Worm (Caenorhabditis elegans) whole organism, young adult: Measurements from ENCODE around the gene C25E10.8.

Experiments
- B0261.1 ChIP-seq: sonication (generic microtip); optimal IDR thresholded peaks from 2 replicates; lab custom pipeline; 2016; ENCODE audit warnings: mild to moderate bottlenecking, missing genetic modification characterization, moderate library complexity, missing compliant biosample characterization
- B0336.3 ChIP-seq: fragments of 200-800 bp; sonication (Bioruptor generic); IDR thresholded peaks from 2 replicates; pipeline ENCODE4 v1.3.6; 2022; ENCODE audit warnings: missing genetic modification characterization, missing compliant biosample characterization
- C17E4.6 ChIP-seq: fragments of 200-800 bp; sonication (Bioruptor generic); IDR thresholded peaks from 2 replicates; pipeline ENCODE4 v1.3.6; 2022; ENCODE audit warnings: missing genetic modification reagents, missing genetic modification characterization, missing compliant biosample characterization
- D2030.7 ChIP-seq: fragments of 200-800 bp; sonication (Bioruptor generic); IDR thresholded peaks from 2 replicates; pipeline ENCODE4 v1.3.6; 2022; ENCODE audit warnings: missing genetic modification reagents, missing genetic modification characterization, missing compliant biosample characterization
- F10E7.11 ChIP-seq: sonication (generic microtip); optimal IDR thresholded peaks from 2 replicates; lab custom pipeline; 2017; ENCODE audit warnings: mild to moderate bottlenecking, missing genetic modification characterization, moderate library complexity, missing compliant biosample characterization
- K12H6.12 ChIP-seq: fragments of 200-800 bp; sonication (Bioruptor generic); optimal IDR thresholded peaks from 2 replicates; lab custom pipeline; 2018; ENCODE audit warnings: mild to moderate bottlenecking, missing genetic modification characterization, missing compliant biosample characterization
- Y53G8AR.9 ChIP-seq: fragments of 200-800 bp; sonication (Bioruptor generic); conservative IDR thresholded peaks from 2 replicates; pipeline ENCODE4 v1.3.6; 2022; ENCODE audit warnings: missing genetic modification reagents, missing genetic modification characterization, missing compliant biosample characterization
- Y79H2A.3 ChIP-seq: fragments of 200-800 bp; sonication (Bioruptor generic); conservative IDR thresholded peaks from 2 replicates; pipeline ENCODE4 v1.3.6; 2022; ENCODE audit warnings: missing genetic modification reagents, missing genetic modification characterization, missing compliant biosample characterization
- athp-1 ChIP-seq: sonication (generic microtip); optimal IDR thresholded peaks from 2 replicates; lab custom pipeline; 2017; ENCODE audit warnings: mild to moderate bottlenecking, missing genetic modification characterization, missing compliant biosample characterization
- attf-5 ChIP-seq: fragments of 200-800 bp; sonication (Bioruptor generic); optimal IDR thresholded peaks from 2 replicates; lab custom pipeline; 2018; ENCODE audit warnings: mild to moderate bottlenecking, missing genetic modification characterization, missing compliant biosample characterization
- bed-2 ChIP-seq: fragments of 200-800 bp; sonication (Bioruptor generic); IDR thresholded peaks from 2 replicates; pipeline ENCODE4 v1.3.6; 2022; ENCODE audit warnings: missing genetic modification reagents, missing genetic modification characterization, missing compliant biosample characterization
- ceh-58 ChIP-seq: fragments of 200-800 bp; sonication (Bioruptor generic); IDR thresholded peaks from 2 replicates; pipeline ENCODE4 v1.3.6; 2022; ENCODE audit warnings: missing genetic modification characterization, missing compliant biosample characterization
- dox-1 ChIP-seq: fragments of 200-800 bp; sonication (Bioruptor generic); IDR thresholded peaks from 2 replicates; pipeline ENCODE4 v1.3.6; 2022; ENCODE audit warnings: missing genetic modification reagents, missing genetic modification characterization, missing compliant biosample characterization
- dpl-1 ChIP-seq: fragments of 150-350 bp; optimal IDR thresholded peaks from 2 replicates; lab custom pipeline; 2014; ENCODE audit warnings: missing biosample characterization, missing genetic modification reagents, missing genetic modification characterization
- egrh-3 ChIP-seq: fragments of 200-800 bp; sonication (Bioruptor generic); IDR thresholded peaks from 2 replicates; pipeline ENCODE4 v1.3.6; 2022; ENCODE audit warnings: missing genetic modification reagents, missing genetic modification characterization, missing compliant biosample characterization
- ekl-4 ChIP-seq: fragments of 200-800 bp; sonication (Bioruptor generic); IDR thresholded peaks from 2 replicates; pipeline ENCODE4 v1.3.6; 2022; ENCODE audit warnings: missing genetic modification reagents, missing genetic modification characterization, missing compliant biosample characterization
- fkh-3 ChIP-seq: sonication (generic microtip); optimal IDR thresholded peaks from 2 replicates; lab custom pipeline; 2016; ENCODE audit warnings: mild to moderate bottlenecking, missing genetic modification characterization, missing compliant biosample characterization
- hsf-1 ChIP-seq: fragments of 200-800 bp; sonication (Bioruptor generic); IDR thresholded peaks from 2 replicates; pipeline ENCODE4 v1.3.6; 2022; ENCODE audit warnings: missing genetic modification reagents, missing genetic modification characterization, missing compliant biosample characterization
- lag-1 ChIP-seq: fragments of 200-800 bp; sonication (Bioruptor generic); IDR thresholded peaks from 2 replicates; pipeline ENCODE4 v1.3.6; 2022; ENCODE audit warnings: missing genetic modification reagents, missing genetic modification characterization, missing compliant biosample characterization
- let-607 ChIP-seq, 2 experiments: fragments of 200-800 bp in 1 of 2; sonication (Bioruptor generic) in 1 of 2; sonication (generic microtip) in 1 of 2; optimal IDR thresholded peaks; 2 replicates each; lab custom pipeline; 2016 to 2018; ENCODE audit warnings: mild to moderate bottlenecking in 2 of 2, missing compliant biosample characterization in 2 of 2, missing genetic modification characterization in 2 of 2, moderate library complexity in 2 of 2, missing genotype in 1 of 2
- lin-35 ChIP-seq, 3 experiments: fragments of 150-350 bp in 2 of 3; sonication (generic microtip) in 1 of 3; optimal IDR thresholded peaks; 2 replicates each; lab custom pipeline; 2014 to 2018; ENCODE audit warnings: missing biosample characterization in 3 of 3, missing genetic modification characterization in 3 of 3, missing genetic modification reagents in 3 of 3
- lin-40 ChIP-seq: sonication (generic microtip); optimal IDR thresholded peaks from 2 replicates; lab custom pipeline; 2016; ENCODE audit warnings: missing genetic modification characterization, mild to moderate bottlenecking, missing compliant biosample characterization, missing genotype, missing genetic modification reagents
- lir-1 ChIP-seq: fragments of 200-800 bp; sonication (Bioruptor generic); conservative IDR thresholded peaks from 2 replicates; pipeline ENCODE4 v1.3.6; 2022; ENCODE audit warnings: missing genetic modification reagents, missing genetic modification characterization, missing compliant biosample characterization
- lsy-27 ChIP-seq: sonication (generic microtip); optimal IDR thresholded peaks from 2 replicates; lab custom pipeline; 2017; ENCODE audit warnings: missing genetic modification characterization, mild to moderate bottlenecking, missing compliant biosample characterization, antibody characterized with exemption, missing genotype, borderline replicate concordance; ENCODE audit not compliant: insufficient read depth
- madf-3 ChIP-seq: fragments of 200-800 bp; sonication (Bioruptor generic); IDR thresholded peaks from 2 replicates; pipeline ENCODE4 v1.3.6; 2022; ENCODE audit warnings: missing genetic modification reagents, missing genetic modification characterization, missing compliant biosample characterization
- nfya-2 ChIP-seq: fragments of 200-800 bp; sonication (Bioruptor generic); IDR thresholded peaks from 2 replicates; pipeline ENCODE4 v1.3.6; 2022; ENCODE audit warnings: missing genetic modification reagents, missing genetic modification characterization, missing compliant biosample characterization
- nhr-27 ChIP-seq: fragments of 200-800 bp; sonication (Bioruptor generic); optimal IDR thresholded peaks from 2 replicates; lab custom pipeline; 2018; ENCODE audit warnings: mild to moderate bottlenecking, missing genetic modification characterization, moderate library complexity, missing compliant biosample characterization
- nhr-90 ChIP-seq: sonication (generic microtip); optimal IDR thresholded peaks from 2 replicates; lab custom pipeline; 2016; ENCODE audit warnings: missing genotype, mild to moderate bottlenecking, missing genetic modification characterization, missing compliant biosample characterization
- pha-4 ChIP-seq: fragments of 150-350 bp; sonication (generic microtip); optimal IDR thresholded peaks from 2 replicates; lab custom pipeline; 2014; ENCODE audit warnings: missing biosample characterization, missing genetic modification reagents, missing genetic modification characterization
- rcor-1 ChIP-seq: fragments of 200-800 bp; sonication (Bioruptor generic); IDR thresholded peaks from 2 replicates; pipeline ENCODE4 v1.3.6; 2022; ENCODE audit warnings: missing genetic modification reagents, missing genetic modification characterization, missing compliant biosample characterization
- rpc-1 ChIP-seq, 2 experiments: fragments of 150-350 bp in 1 of 2; sonication (generic microtip) in 1 of 2; optimal IDR thresholded peaks; 2 replicates each; lab custom pipeline; 2014 to 2018; ENCODE audit warnings: missing biosample characterization in 1 of 2, missing genetic modification characterization in 1 of 2, missing genetic modification reagents in 1 of 2, missing genotype in 1 of 2
- sdz-38 ChIP-seq: sonication (generic microtip); optimal IDR thresholded peaks from 2 replicates; lab custom pipeline; 2016; ENCODE audit warnings: missing genotype, missing genetic modification characterization, missing compliant biosample characterization
- sea-2 ChIP-seq: fragments of 200-800 bp; sonication (Bioruptor generic); IDR thresholded peaks from 2 replicates; pipeline ENCODE4 v1.3.6; 2022; ENCODE audit warnings: missing genetic modification characterization, missing compliant biosample characterization
- snpc-3.4 ChIP-seq: sonication (generic microtip); optimal IDR thresholded peaks from 2 replicates; lab custom pipeline; 2017; ENCODE audit warnings: missing genetic modification characterization, mild to moderate bottlenecking, missing compliant biosample characterization, antibody characterized with exemption, moderate library complexity, missing genotype, missing genetic modification reagents
- snpc-4 ChIP-seq, 5 experiments: fragments of 150-350 bp in 1 of 5; sonication (generic microtip) in 4 of 5; optimal IDR thresholded peaks; 2 replicates each; lab custom pipeline; 2014 to 2018; ENCODE audit warnings: missing genetic modification characterization in 5 of 5, missing biosample characterization in 3 of 5, antibody characterized with exemption in 2 of 5, mild to moderate bottlenecking in 2 of 5, missing compliant biosample characterization in 2 of 5, missing genotype in 2 of 5, moderate library complexity in 2 of 5, missing genetic modification reagents in 1 of 5
- somi-1 ChIP-seq: fragments of 200-800 bp; sonication (Bioruptor generic); optimal IDR thresholded peaks from 2 replicates; lab custom pipeline; 2018; ENCODE audit warnings: mild to moderate bottlenecking, missing genetic modification characterization, missing compliant biosample characterization
- sptf-2 ChIP-seq: fragments of 200-800 bp; sonication (Bioruptor generic); optimal IDR thresholded peaks from 2 replicates; lab custom pipeline; 2018; ENCODE audit warnings: mild to moderate bottlenecking, missing genetic modification characterization, missing compliant biosample characterization
- tbp1 ChIP-seq: fragments of 200-800 bp; sonication (Bioruptor generic); optimal IDR thresholded peaks from 2 replicates; lab custom pipeline; 2018; ENCODE audit warnings: mild to moderate bottlenecking, missing genetic modification characterization, missing compliant biosample characterization
- ztf-18 ChIP-seq: sonication (generic microtip); optimal IDR thresholded peaks from 2 replicates; lab custom pipeline; 2016; ENCODE audit warnings: missing genotype, mild to moderate bottlenecking, missing genetic modification characterization, missing compliant biosample characterization
- ztf-22 ChIP-seq: fragments of 200-800 bp; sonication (Bioruptor generic); optimal IDR thresholded peaks from 2 replicates; lab custom pipeline; 2018; ENCODE audit warnings: mild to moderate bottlenecking, missing genetic modification characterization, moderate library complexity, missing compliant biosample characterization
- ztf-28 ChIP-seq: fragments of 200-800 bp; sonication (Bioruptor generic); IDR thresholded peaks from 2 replicates; pipeline ENCODE4 v1.3.6; 2022; ENCODE audit warnings: missing genetic modification reagents, missing genetic modification characterization, missing compliant biosample characterization

Gene C25E10.8

ce11 chrV:9053969-9054368 is at the start of gene C25E10.8:
Gene C25E10.8 (minus strand): TSS chrV:9054069.
- TF ChIP-seq athp-1 (tag; lab: Kevin White, UChicago) (no peak), ztf-18 (tag; lab: Kevin White, UChicago) (no peak), somi-1 (GFP tag; lab: Kevin White, UChicago) (no peak), let-607 (tag; optimal IDR thresholded peaks at IDR 0.05; lab: Kevin White, UChicago) (no peak), egrh-3 (GFP tag; lab: Robert Waterston, UW) (no peak), lag-1 (GFP tag; lab: Robert Waterston, UW) (no peak), F10E7.11 (tag; lab: Kevin White, UChicago) (no peak), rcor-1 (GFP tag; lab: Robert Waterston, UW) (no peak), D2030.7 (GFP tag; lab: Robert Waterston, UW) (no peak), fkh-3 (tag; lab: Kevin White, UChicago) (no peak), nhr-27 (tag; lab: Kevin White, UChicago) (no peak)

- no peak for TF ChIP-seq sptf-2
- no peak for TF ChIP-seq ceh-58 (GFP tag; lab: Robert Waterston, UW)
- no peak for TF ChIP-seq ztf-28
- TF ChIP-seq ekl-4 (GFP tag; lab: Robert Waterston, UW): no peak
- TF ChIP-seq hsf-1 (GFP tag; lab: Robert Waterston, UW): no peak
- no peak for TF ChIP-seq attf-5 (GFP tag; lab: Kevin White, UChicago)
- no peak for TF ChIP-seq bed-2 (GFP tag; lab: Robert Waterston, UW)
- TF ChIP-seq egrh-3 (GFP tag; lab: Robert Waterston, UW): no peak
- TF ChIP-seq lir-1: no peak
- TF ChIP-seq pha-4 (tag; lab: Kevin White, UChicago): no peak
- TF ChIP-seq sdz-38 (tag; lab: Kevin White, UChicago): no peak
- TF ChIP-seq fkh-3 (tag; lab: Kevin White, UChicago): no peak
- TF ChIP-seq nhr-90 (tag; lab: Kevin White, UChicago): no peak
- TF ChIP-seq lsy-27 (tag; lab: Kevin White, UChicago): no peak
- no peak for TF ChIP-seq sea-2 (GFP tag; lab: Robert Waterston, UW)
- no peak for TF ChIP-seq madf-3 (GFP tag; lab: Robert Waterston, UW)
- TF ChIP-seq lag-1 (GFP tag; lab: Robert Waterston, UW): no peak
- TF ChIP-seq C17E4.6: no peak
Observed at ce11 chrV:9101062-9101461, 47.2 kb upstream of the C25E10.8 start, which contains the start of gene frpr-6. Gene frpr-6 (minus strand): TSS chrV:9101162.

- TF ChIP-seq dpl-1 (GFP tag; lab: Kevin White, UChicago) (no peak), nfya-2 (GFP tag; lab: Robert Waterston, UW) (no peak), tbp1 (GFP tag; lab: Kevin White, UChicago) (no peak), snpc-3.4 (tag; lab: Kevin White, UChicago) (no peak)
Observed at ce11 chrV:9098280-9098973, 44.6 kb upstream of the C25E10.8 start, which contains the start of gene F21C10.9. Gene F21C10.9 (minus strand): TSS chrV:9098696.

ce11 chrV:9097213-9097612 is 43.3 kb upstream of the C25E10.8 start:
- no peak for TF ChIP-seq dox-1 (GFP tag; lab: Robert Waterston, UW)
- no peak for TF ChIP-seq lin-35 (GFP tag; optimal IDR thresholded peaks at IDR 0.05; lab: Kevin White, UChicago)
- peak; percentile 27; the same call in 1 of the 2 replicates for TF ChIP-seq B0336.3 (GFP tag; lab: Robert Waterston, UW)
- TF ChIP-seq attf-5 (GFP tag; lab: Kevin White, UChicago): no peak
- peak; percentile 38; the same call in 1 of the 2 replicates for TF ChIP-seq Y53G8AR.9 (GFP tag; lab: Robert Waterston, UW)
- TF ChIP-seq madf-3 (GFP tag; lab: Robert Waterston, UW): no peak
- no peak for TF ChIP-seq K12H6.12 (tag; lab: Kevin White, UChicago)
- no peak for TF ChIP-seq ztf-28
- no peak for TF ChIP-seq snpc-4 (GFP tag; optimal IDR thresholded peaks at IDR 0.05; lab: Kevin White, UChicago)
- no peak for TF ChIP-seq snpc-4 (tag; optimal IDR thresholded peaks at IDR 0.05; lab: Kevin White, UChicago)
- no peak for TF ChIP-seq ztf-22
- TF ChIP-seq Y79H2A.3 (GFP tag; lab: Robert Waterston, UW): 0 out of 2 replicates have a peak, but pooled peaks have one; percentile 35
- TF ChIP-seq B0261.1 (tag; lab: Kevin White, UChicago): no peak
- no peak for TF ChIP-seq rpc-1 (optimal IDR thresholded peaks at IDR 0.05; lab: Kevin White, UChicago)
- TF ChIP-seq rpc-1 (tag; optimal IDR thresholded peaks at IDR 0.05; lab: Kevin White, UChicago): no peak
- no peak for TF ChIP-seq lin-40
